Worm (Caenorhabditis elegans): ENCODE results near the gene Y55D5A.4.
A peak's percentile ranks its signal among the peaks of the same experiment; 100 is the strongest.

Gene Y55D5A.4

ce11 chrIII:2989957-2990356 is at the start of gene Y55D5A.4:
Y55D5A.4 (minus strand) TSS chrIII:2990057.
- no peak for TF ChIP-seq lin-15B (tag; optimal IDR thresholded peaks at IDR 0.05)
- TF ChIP-seq zfp-3 (GFP tag; conservative IDR thresholded peaks at IDR 0.05) = no peak
- no peak for TF ChIP-seq zfp-2 (tag; optimal IDR thresholded peaks at IDR 0.05)
- no peak for TF ChIP-seq ceh-82 (tag; optimal IDR thresholded peaks at IDR 0.05)
- no peak for TF ChIP-seq daf-8 (GFP tag; IDR thresholded peaks at IDR 0.05)
- no peak for TF ChIP-seq aha-1 (tag)
- TF ChIP-seq Y75B8A.6 (GFP tag; IDR thresholded peaks at IDR 0.05) = no peak
- no peak for TF ChIP-seq Y48G9A.11 (GFP tag; IDR thresholded peaks at IDR 0.05)
- TF ChIP-seq mdt-29 (GFP tag; IDR thresholded peaks at IDR 0.05) = no peak
- no peak for TF ChIP-seq Y105C5A.15 (GFP tag; IDR thresholded peaks at IDR 0.05)
- no peak for TF ChIP-seq zag-1 (tag; optimal IDR thresholded peaks at IDR 0.05)
- no peak for TF ChIP-seq nhr-111 (GFP tag; optimal IDR thresholded peaks at IDR 0.05)
- no peak for TF ChIP-seq lin-29 (GFP tag; IDR thresholded peaks at IDR 0.05)
- TF ChIP-seq dmd-9 (GFP tag; IDR thresholded peaks at IDR 0.05) = no peak
- TF ChIP-seq hif-1 (tag; optimal IDR thresholded peaks at IDR 0.05) = no peak
- TF ChIP-seq madf-9 (GFP tag; conservative IDR thresholded peaks at IDR 0.05) = no peak
- no peak for TF ChIP-seq lir-3 (tag; optimal IDR thresholded peaks at IDR 0.05)
- TF ChIP-seq R02D3.7 (tag; optimal IDR thresholded peaks at IDR 0.05) = no peak

- TF ChIP-seq cey-2 (tag; optimal IDR thresholded peaks at IDR 0.05; ENCODE audit: borderline replicate concordance, insufficient read depth) (no peak), dmd-9 (GFP tag; IDR thresholded peaks at IDR 0.05) (no peak), ztf-11 (tag; optimal IDR thresholded peaks at IDR 0.05) (no peak), duxl-1 (tag; optimal IDR thresholded peaks at IDR 0.05; ENCODE audit: poor library complexity) (no peak), Y48G9A.11 (GFP tag; IDR thresholded peaks at IDR 0.05) (no peak), R02D3.7 (tag; optimal IDR thresholded peaks at IDR 0.05) (no peak), gei-8 (GFP tag; optimal IDR thresholded peaks at IDR 0.05) (no peak), vab-7 (GFP tag; IDR thresholded peaks at IDR 0.05) (no peak), ztf-7 (tag; optimal IDR thresholded peaks at IDR 0.05) (no peak), nhr-111 (GFP tag; optimal IDR thresholded peaks at IDR 0.05) (no peak), jun-1 (tag; optimal IDR thresholded peaks at IDR 0.05) (no peak), lin-1 (GFP tag; IDR thresholded peaks at IDR 0.05) (no peak), daf-16 (GFP tag; optimal IDR thresholded peaks at IDR 0.05) (no peak), daf-16 (tag; optimal IDR thresholded peaks at IDR 0.05) (peak; percentile 65), pha-4 (GFP tag; IDR thresholded peaks at IDR 0.05) (no peak), pha-4 (tag; optimal IDR thresholded peaks at IDR 0.05) (peak; percentile 31), nhr-11 (tag; optimal IDR thresholded peaks at IDR 0.05) (peak; percentile 55), ama-1 (optimal IDR thresholded peaks at IDR 0.05) (no peak), dmd-6 (GFP tag; IDR thresholded peaks at IDR 0.05) (peak; percentile 49), nhr-28 (tag; optimal IDR thresholded peaks at IDR 0.05) (peak; percentile 84), zag-1 (tag; optimal IDR thresholded peaks at IDR 0.05) (no peak), dpl-1 (GFP tag; optimal IDR thresholded peaks at IDR 0.05) (peak; percentile 54), mep-1 (tag; optimal IDR thresholded peaks at IDR 0.05) (peak; percentile 81), dve-1 (tag; optimal IDR thresholded peaks at IDR 0.05; ENCODE audit: insufficient read depth) (peak; percentile 45), daf-8 (GFP tag; IDR thresholded peaks at IDR 0.05) (no peak), lin-29 (GFP tag; IDR thresholded peaks at IDR 0.05) (no peak), Y75B8A.6 (GFP tag; IDR thresholded peaks at IDR 0.05) (no peak), skn-1 (tag; optimal IDR thresholded peaks at IDR 0.05) (no peak), ces-1 (GFP tag; optimal IDR thresholded peaks at IDR 0.05) (no peak), nhr-102 (tag; optimal IDR thresholded peaks at IDR 0.05) (no peak), unc-62 (GFP tag; optimal IDR thresholded peaks at IDR 0.05 in 1 of 2) (peak in 1 of 2 experiments; percentile 99), unc-62 (tag; optimal IDR thresholded peaks at IDR 0.05) (no peak), spr-3 (GFP tag; optimal IDR thresholded peaks at IDR 0.05) (no peak), unc-130 (GFP tag; optimal IDR thresholded peaks at IDR 0.05) (no peak), aha-1 (tag) (peak; percentile 98), nhr-76 (tag; optimal IDR thresholded peaks at IDR 0.05) (no peak), ZK546.5 (tag; optimal IDR thresholded peaks at IDR 0.05) (no peak), dmd-8 (GFP tag; IDR thresholded peaks at IDR 0.05) (no peak), lir-3 (tag; optimal IDR thresholded peaks at IDR 0.05) (no peak), T26A8.4 (GFP tag; IDR thresholded peaks at IDR 0.05) (no peak), lsy-2 (tag; optimal IDR thresholded peaks at IDR 0.05) (peak in 1 of 2 experiments; percentile 67), sdz-12 (GFP tag; optimal IDR thresholded peaks at IDR 0.05) (no peak)
Measured at ce11 chrIII:3037346-3037745, 47.5 kb upstream of the Y55D5A.4 start.
